Fruit fly (Drosophila melanogaster) whole organism: ENCODE data around the gene CG7299.

ENCODE experiments used
- Dll ChIP-seq: fragments of >200 bp; optimal IDR thresholded peaks from 2 replicates; lab custom pipeline; 2017
- EcR ChIP-seq, 2 experiments: fragments of >200 bp; optimal IDR thresholded peaks; 2 replicates each; lab custom pipeline; 2017; ENCODE audit warnings: missing biosample characterization in 2 of 2, missing genetic modification characterization in 2 of 2, missing genetic modification reagents in 2 of 2
- pan ChIP-seq: fragments of >200 bp; optimal IDR thresholded peaks from 2 replicates; lab custom pipeline; 2017
- psq ChIP-seq: fragments of >200 bp; optimal IDR thresholded peaks from 2 replicates; lab custom pipeline; 2017
- usp ChIP-seq: fragments of >200 bp; optimal IDR thresholded peaks from 2 replicates; lab custom pipeline; 2017; ENCODE audit warnings: missing biosample characterization, missing genetic modification characterization, mixed read lengths

- TF ChIP-seq psq (no peak), Dll (lab: Kevin White, UChicago) (no peak), usp (no peak), pan (lab: Kevin White, UChicago) (no peak), EcR (GFP tag; optimal IDR thresholded peaks at IDR 0.05; lab: Kevin White, UChicago) (no peak)
Observed at dm6 chr2L:10688764-10689163, 4.6 kb upstream of the CG7299 start.
